Worm (Caenorhabditis elegans): Measurements from ENCODE around the gene T19C4.5.

ce11 chrV:11220415-11220814 is 48.4 kb downstream of the T19C4.5 start:
- no peak for TF ChIP-seq blmp-1 (tag; optimal IDR thresholded peaks at IDR 0.05; ENCODE audit: insufficient read depth)
- no peak for TF ChIP-seq snpc-4 (tag; optimal IDR thresholded peaks at IDR 0.05)
- no peak for TF ChIP-seq unc-62 (GFP tag; optimal IDR thresholded peaks at IDR 0.05)
- no peak for TF ChIP-seq nhr-23 (tag; optimal IDR thresholded peaks at IDR 0.05)
